Worm (Caenorhabditis elegans) whole organism, L3 larva: ENCODE data around the gene R02F11.9.
"Not testable (repeated sequence)": the region's sequence is repeated elsewhere in the genome, so short reads cannot be mapped to it uniquely, and the experiment has no call there.

ENCODE experiments used
- aly-2 ChIP-seq: fragments of 150-350 bp; optimal IDR thresholded peaks from 2 replicates; lab custom pipeline; 2014; ENCODE audit warnings: missing biosample characterization, missing genetic modification characterization
- ama-1 ChIP-seq: fragments of 150-350 bp; optimal IDR thresholded peaks from 2 replicates; lab custom pipeline; 2018
- ceh-16 ChIP-seq: sonication (generic microtip); optimal IDR thresholded peaks from 2 replicates; lab custom pipeline; 2017; ENCODE audit warnings: missing biosample characterization, missing genetic modification characterization
- ceh-28 ChIP-seq: fragments of 150-350 bp; optimal IDR thresholded peaks from 2 replicates; lab custom pipeline; 2014; ENCODE audit warnings: missing biosample characterization, missing genetic modification reagents, missing genetic modification characterization
- ceh-9 ChIP-seq: sonication (generic microtip); optimal IDR thresholded peaks from 2 replicates; lab custom pipeline; 2018; ENCODE audit warnings: missing biosample characterization, missing genetic modification characterization
- daf-12 ChIP-seq: fragments of 150-350 bp; optimal IDR thresholded peaks from 2 replicates; lab custom pipeline; 2014; ENCODE audit warnings: missing biosample characterization, missing genetic modification reagents, missing genetic modification characterization
- egl-27 ChIP-seq: sonication (generic microtip); optimal IDR thresholded peaks from 4 replicates; lab custom pipeline; 2017; ENCODE audit warnings: missing biosample characterization, missing genetic modification reagents, missing genetic modification characterization
- elt-1 ChIP-seq: fragments of 150-350 bp; optimal IDR thresholded peaks from 2 replicates; lab custom pipeline; 2014; ENCODE audit warnings: missing biosample characterization, missing genetic modification characterization
- elt-2 ChIP-seq: sonication (generic microtip); optimal IDR thresholded peaks from 2 replicates; lab custom pipeline; 2016; ENCODE audit warnings: missing genetic modification reagents, mild to moderate bottlenecking, missing genetic modification characterization, missing compliant biosample characterization
- elt-3 ChIP-seq, 3 experiments: fragments of 150-350 bp in 1 of 3; sonication (generic microtip) in 2 of 3; optimal IDR thresholded peaks; 2 replicates in 2 of 3; 4 replicates in 1 of 3; lab custom pipeline; 2014 to 2017; ENCODE audit warnings: missing biosample characterization in 3 of 3, missing genetic modification characterization in 3 of 3
- fkh-10 ChIP-seq: sonication (generic microtip); optimal IDR thresholded peaks from 2 replicates; lab custom pipeline; 2017; ENCODE audit warnings: missing biosample characterization, missing genetic modification reagents, missing genetic modification characterization
- fkh-2 ChIP-seq: fragments of 150-350 bp; optimal IDR thresholded peaks from 2 replicates; lab custom pipeline; 2014; ENCODE audit warnings: missing biosample characterization, missing genetic modification reagents, missing genetic modification characterization
- fos-1 ChIP-seq: fragments of 150-350 bp; optimal IDR thresholded peaks from 2 replicates; lab custom pipeline; 2014; ENCODE audit warnings: missing biosample characterization, missing genetic modification characterization
- hmg-11 ChIP-seq: sonication (generic microtip); optimal IDR thresholded peaks from 2 replicates; lab custom pipeline; 2016; ENCODE audit warnings: missing genetic modification characterization, missing compliant biosample characterization
- lin-15B ChIP-seq: fragments of 150-350 bp; optimal IDR thresholded peaks from 2 replicates; lab custom pipeline; 2014; ENCODE audit warnings: missing biosample characterization, missing genetic modification characterization
- lin-39 ChIP-seq: fragments of 150-350 bp; optimal IDR thresholded peaks from 2 replicates; lab custom pipeline; 2018; ENCODE audit warnings: missing biosample characterization, missing genetic modification reagents, missing genetic modification characterization
- lsy-12 ChIP-seq: sonication (generic microtip); optimal IDR thresholded peaks from 2 replicates; lab custom pipeline; 2016; ENCODE audit warnings: mild to moderate bottlenecking, missing genetic modification characterization, missing compliant biosample characterization
- mdl-1 ChIP-seq: fragments of 150-350 bp; optimal IDR thresholded peaks from 2 replicates; lab custom pipeline; 2014; ENCODE audit warnings: missing biosample characterization, missing genetic modification characterization
- mml-1 ChIP-seq: fragments of 150-350 bp; sonication (generic microtip); optimal IDR thresholded peaks from 3 replicates; lab custom pipeline; 2014; ENCODE audit warnings: missing biosample characterization, missing genetic modification characterization
- nfya-1 ChIP-seq: sonication (generic microtip); optimal IDR thresholded peaks from 2 replicates; lab custom pipeline; 2017; ENCODE audit warnings: missing genetic modification characterization, mild to moderate bottlenecking, missing compliant biosample characterization, antibody characterized with exemption, moderate library complexity; ENCODE audit not compliant: insufficient read depth
- nhr-237 ChIP-seq: fragments of 150-350 bp; optimal IDR thresholded peaks from 2 replicates; lab custom pipeline; 2014; ENCODE audit warnings: missing biosample characterization, missing genetic modification characterization
- nhr-25 ChIP-seq: sonication (generic microtip); optimal IDR thresholded peaks from 2 replicates; lab custom pipeline; 2017; ENCODE audit warnings: missing biosample characterization, missing genetic modification characterization
- nhr-28 ChIP-seq: fragments of 150-350 bp; optimal IDR thresholded peaks from 2 replicates; lab custom pipeline; 2014; ENCODE audit warnings: missing biosample characterization, missing genetic modification characterization
- nhr-43 ChIP-seq: sonication (generic microtip); optimal IDR thresholded peaks from 2 replicates; lab custom pipeline; 2016; ENCODE audit warnings: mild to moderate bottlenecking, missing genetic modification characterization, missing compliant biosample characterization; ENCODE audit not compliant: poor library complexity, severe bottlenecking
- nhr-67 ChIP-seq: fragments of 150-350 bp; optimal IDR thresholded peaks from 2 replicates; lab custom pipeline; 2014; ENCODE audit warnings: missing biosample characterization, missing genetic modification characterization
- nhr-76 ChIP-seq: fragments of 150-350 bp; sonication (generic microtip); optimal IDR thresholded peaks from 5 replicates; lab custom pipeline; 2014; ENCODE audit warnings: missing biosample characterization, missing genetic modification characterization
- pha-4 ChIP-seq: fragments of 150-350 bp; optimal IDR thresholded peaks from 2 replicates; lab custom pipeline; 2014; ENCODE audit warnings: missing biosample characterization, missing genetic modification reagents, missing genetic modification characterization
- pqm-1 ChIP-seq: fragments of 150-350 bp; optimal IDR thresholded peaks from 2 replicates; lab custom pipeline; 2017; ENCODE audit warnings: missing biosample characterization, missing genetic modification characterization, inconsistent platforms
- sea-2 ChIP-seq: fragments of 150-350 bp; sonication (generic microtip); optimal IDR thresholded peaks from 4 replicates; lab custom pipeline; 2014; ENCODE audit warnings: missing biosample characterization, missing genetic modification reagents, missing genetic modification characterization
- skn-1 ChIP-seq: fragments of 150-350 bp; optimal IDR thresholded peaks from 2 replicates; lab custom pipeline; 2014; ENCODE audit warnings: missing biosample characterization, missing genetic modification characterization
- unc-62 ChIP-seq: fragments of 150-350 bp; sonication (generic microtip); optimal IDR thresholded peaks from 4 replicates; lab custom pipeline; 2014; ENCODE audit warnings: missing biosample characterization, missing genetic modification reagents, missing genetic modification characterization
- ztf-11 ChIP-seq: fragments of 150-350 bp; optimal IDR thresholded peaks from 2 replicates; lab custom pipeline; 2014; ENCODE audit warnings: missing biosample characterization, missing genetic modification characterization
- ztf-4 ChIP-seq: fragments of 150-350 bp; optimal IDR thresholded peaks from 2 replicates; lab custom pipeline; 2014; ENCODE audit warnings: missing biosample characterization, missing genetic modification characterization

The R02F11.9 gene

ce11 chrV:4760674-4761073 lies 26.6 kb upstream of the R02F11.9 start, which contains the start of gene bgnt-1.4:
TSS of gene bgnt-1.4 (plus strand) at chrV:4760974.
- not testable (repeated sequence) for TF ChIP-seq lin-39 (tag; lab: Kevin White, UChicago); mml-1; ztf-4 (tag; lab: Kevin White, UChicago)

ce11 chrV:4766501-4766900 lies 20.8 kb upstream of the R02F11.9 start, which contains the start of gene C18G1.8:
TSS of gene C18G1.8 (minus strand) at chrV:4766601.
- TF ChIP-seq nhr-25 (tag; lab: Kevin White, UChicago) (no peak), ama-1 (lab: Kevin White, UChicago) (no peak), nhr-237 (tag; lab: Kevin White, UChicago) (no peak), fkh-10 (GFP tag; lab: Kevin White, UChicago) (no peak), nhr-43 (tag; lab: Kevin White, UChicago) (no peak), fkh-2 (tag; lab: Kevin White, UChicago) (no peak), nhr-76 (tag; lab: Kevin White, UChicago) (no peak)
- TF ChIP-seq, all 47 proteins: peak for 0

ce11 chrV:4769633-4770032 lies 17.6 kb upstream of the R02F11.9 start, which contains the start of gene C18G1.9:
TSS of gene C18G1.9 (minus strand) at chrV:4769733.
- no peak for TF ChIP-seq fos-1 (tag; lab: Kevin White, UChicago)
- no peak for TF ChIP-seq lin-15B (tag; lab: Kevin White, UChicago)
- no peak for TF ChIP-seq elt-1
- no peak for TF ChIP-seq ceh-9
- no peak for TF ChIP-seq lsy-12 (tag; lab: Kevin White, UChicago)
- no peak for TF ChIP-seq unc-62 (GFP tag; lab: Kevin White, UChicago)
- no peak for TF ChIP-seq sea-2 (GFP tag; lab: Kevin White, UChicago)
- TF ChIP-seq daf-12 (tag; lab: Kevin White, UChicago), result no peak
- TF ChIP-seq egl-27 (tag; lab: Kevin White, UChicago), result no peak
- TF ChIP-seq skn-1 (tag; lab: Kevin White, UChicago), result no peak

ce11 chrV:4770408-4770947 lies 16.8 kb upstream of the R02F11.9 start, which contains the start of gene elt-7:
TSS of gene elt-7 (plus strand) at chrV:4770670.
- TF ChIP-seq ceh-16 (tag; lab: Kevin White, UChicago), result no peak
- no peak for TF ChIP-seq ama-1 (lab: Kevin White, UChicago)
- no peak for TF ChIP-seq fos-1 (tag; lab: Kevin White, UChicago)
- peak; percentile 54 for TF ChIP-seq pqm-1 (tag; lab: Kevin White, UChicago)
- no peak for TF ChIP-seq aly-2 (tag; lab: Kevin White, UChicago)
- TF ChIP-seq nhr-237 (tag; lab: Kevin White, UChicago), result no peak
- TF ChIP-seq hmg-11 (tag; lab: Kevin White, UChicago), result no peak
- TF ChIP-seq nhr-76 (tag; lab: Kevin White, UChicago), result no peak
- TF ChIP-seq sea-2 (GFP tag; lab: Kevin White, UChicago), result no peak
- TF ChIP-seq elt-2 (tag; lab: Kevin White, UChicago), result peak; percentile 71
- TF ChIP-seq mml-1, result no peak
- TF ChIP-seq mdl-1 (tag; lab: Kevin White, UChicago), result no peak
- TF ChIP-seq elt-3 (tag; optimal IDR thresholded peaks at IDR 0.05; lab: Kevin White, UChicago), result no peak
- no peak for TF ChIP-seq nhr-28 (tag; lab: Kevin White, UChicago)
- TF ChIP-seq nhr-67, result no peak
- no peak for TF ChIP-seq ztf-11 (tag; lab: Kevin White, UChicago)
- TF ChIP-seq fkh-2 (tag; lab: Kevin White, UChicago), result no peak
- TF ChIP-seq ceh-28 (tag; lab: Kevin White, UChicago), result no peak
- TF ChIP-seq, all 47 proteins: peak for 2

- peak; percentile 23 for TF ChIP-seq nfya-1 (tag; lab: Kevin White, UChicago)
- no peak for TF ChIP-seq pha-4 (tag; lab: Kevin White, UChicago)
- TF ChIP-seq mml-1, result no peak
- no peak for TF ChIP-seq nhr-25 (tag; lab: Kevin White, UChicago)
- TF ChIP-seq daf-12 (tag; lab: Kevin White, UChicago), result no peak
- TF ChIP-seq lin-39 (tag; lab: Kevin White, UChicago), result peak; percentile 38
These were observed 12.1 kb upstream of the R02F11.9 start for ce11 chrV:4775140-4775539.
